Fruit fly (Drosophila melanogaster): ENCODE results near the gene app.

app gene

DNA sequence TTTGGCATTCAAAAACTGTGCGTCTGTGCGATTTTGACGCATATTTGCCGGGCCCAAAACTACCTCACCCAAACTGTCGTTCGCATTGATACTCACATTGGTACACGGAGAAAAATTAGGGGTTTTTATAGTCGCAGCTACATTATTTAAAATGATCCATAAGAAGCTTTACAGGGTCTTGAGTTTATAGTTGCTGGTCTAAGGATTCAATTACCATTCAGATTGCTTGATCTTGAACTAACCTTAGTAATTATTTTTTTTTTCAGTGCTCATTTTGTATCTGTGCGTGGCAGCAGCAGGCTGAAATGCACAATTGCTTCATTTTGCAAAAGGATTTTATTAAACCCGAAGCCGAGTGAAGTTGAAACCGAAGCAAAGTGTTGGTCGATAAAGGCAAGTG, 20.7 kb upstream of the app start:
- no peak for TF ChIP-seq cato (GFP tag; optimal IDR thresholded peaks at IDR 0.05; ENCODE audit: borderline replicate concordance)
- TF ChIP-seq zfh1 (GFP tag; IDR thresholded peaks at IDR 0.05), result peak; percentile 43; the same call in 1 of the 3 replicates
- TF ChIP-seq CG2712 (tag; optimal IDR thresholded peaks at IDR 0.05), result peak; percentile 20
- TF ChIP-seq phol (tag; optimal IDR thresholded peaks at IDR 0.05), result peak; percentile 8
- TF ChIP-seq HLH3B (GFP tag; IDR thresholded peaks at IDR 0.05), result 0 out of 2 replicates have a peak, but pooled peaks have one; percentile 6
- TF ChIP-seq CG2202 (tag; optimal IDR thresholded peaks at IDR 0.05), result no peak
- no peak for TF ChIP-seq MESR4 (GFP tag; optimal IDR thresholded peaks at IDR 0.05)
- 0 out of 2 replicates have a peak, but pooled peaks have one; percentile 11 for TF ChIP-seq sisA (GFP tag; IDR thresholded peaks at IDR 0.05)
- peak; percentile 20 for TF ChIP-seq dmrt11E (tag; optimal IDR thresholded peaks at IDR 0.05)
- 0 out of 2 replicates have a peak, but pooled peaks have one; percentile 10 for TF ChIP-seq Rx (GFP tag; IDR thresholded peaks at IDR 0.05)
- no peak for TF ChIP-seq CG43689 (GFP tag; IDR thresholded peaks at IDR 0.05)
- no peak for TF ChIP-seq Hey (tag; optimal IDR thresholded peaks at IDR 0.05)
- TF ChIP-seq Med (GFP tag), result peak; percentile 28
- no peak for TF ChIP-seq NC2α (GFP tag; optimal IDR thresholded peaks at IDR 0.05)
- TF ChIP-seq amos (GFP tag; IDR thresholded peaks at IDR 0.05; ENCODE audit: partially characterized antibody), result no peak
- TF ChIP-seq sens (GFP tag), result peak; percentile 62
- TF ChIP-seq CG10959 (GFP tag; IDR thresholded peaks at IDR 0.05), result 0 out of 2 replicates have a peak, but pooled peaks have one; percentile 27
- TF ChIP-seq CG10979 (tag; optimal IDR thresholded peaks at IDR 0.05), result peak; percentile 18
- TF ChIP-seq CG8765 (GFP tag; IDR thresholded peaks at IDR 0.05), result 0 out of 2 replicates have a peak, but pooled peaks have one; percentile 11
- no peak for TF ChIP-seq prd (optimal IDR thresholded peaks at IDR 0.05)
- peak; percentile 54; the same call in 2 of the 3 replicates for TF ChIP-seq prd (GFP tag; IDR thresholded peaks at IDR 0.05)
- peak; percentile 35; the same call in 1 of the 2 replicates for TF ChIP-seq CG6689 (GFP tag; IDR thresholded peaks at IDR 0.05)
- peak; percentile 80 for TF ChIP-seq Ets65A (GFP tag)
- TF ChIP-seq Xrp1 (GFP tag; IDR thresholded peaks at IDR 0.05), result peak; percentile 28; the same call in 1 of the 2 replicates
- 0 out of 2 replicates have a peak, but pooled peaks have one; percentile 12 for TF ChIP-seq ttk (GFP tag; IDR thresholded peaks at IDR 0.05)
- no peak for TF ChIP-seq tin (GFP tag; optimal IDR thresholded peaks at IDR 0.05)
- TF ChIP-seq pan (optimal IDR thresholded peaks at IDR 0.05), result no peak
- TF ChIP-seq pan (GFP tag; optimal IDR thresholded peaks at IDR 0.05 in 1 of 2, IDR thresholded peaks at IDR 0.05 in 1 of 2), result peak in 1 of 2 experiments; percentile 31
- no peak for TF ChIP-seq so (GFP tag; IDR thresholded peaks at IDR 0.05)

DNA sequence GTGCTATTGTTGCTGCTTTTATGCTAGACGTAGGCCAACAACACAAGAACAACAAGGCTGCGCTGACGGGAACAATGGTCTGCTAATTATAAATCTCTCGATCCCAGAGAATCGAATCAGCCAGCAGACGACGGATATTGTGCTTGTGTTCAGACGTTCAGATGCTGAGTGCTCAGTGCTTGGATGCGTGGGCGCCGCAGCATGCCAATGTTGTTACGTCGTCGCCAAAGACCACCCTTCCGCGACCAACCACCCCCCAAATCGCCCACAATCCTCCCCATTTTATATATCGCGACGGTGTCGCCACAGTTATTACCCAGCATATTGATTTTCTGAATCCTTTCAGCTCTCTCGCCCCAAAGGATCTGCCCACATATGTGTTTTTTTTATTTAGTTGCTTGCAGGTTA, 11.2 kb upstream of the app start:
- TF ChIP-seq Elba2 (GFP tag; optimal IDR thresholded peaks at IDR 0.05), result no peak
- TF ChIP-seq Pdp1 (GFP tag; optimal IDR thresholded peaks at IDR 0.05), result peak in 1 of 2 experiments; percentile 71
- no peak for TF ChIP-seq prd (optimal IDR thresholded peaks at IDR 0.05)
- no peak for TF ChIP-seq prd (GFP tag; IDR thresholded peaks at IDR 0.05)
- TF ChIP-seq CG4360 (GFP tag; IDR thresholded peaks at IDR 0.05), result 0 out of 2 replicates have a peak, but pooled peaks have one; percentile 2
- no peak for TF ChIP-seq C15 (GFP tag; IDR thresholded peaks at IDR 0.05)
- peak; percentile 44 for TF ChIP-seq Med (GFP tag)
- peak; percentile 87 for TF ChIP-seq onecut (GFP tag; IDR thresholded peaks at IDR 0.05)
- peak; percentile 90 for TF ChIP-seq sr (GFP tag; IDR thresholded peaks at IDR 0.05)
- peak; percentile 90 for TF ChIP-seq CG12769 (tag; optimal IDR thresholded peaks at IDR 0.05)
- TF ChIP-seq sd (tag; optimal IDR thresholded peaks at IDR 0.05), result peak; percentile 49
- no peak for TF ChIP-seq tup (GFP tag; optimal IDR thresholded peaks at IDR 0.05)
- TF ChIP-seq MESR4 (GFP tag; optimal IDR thresholded peaks at IDR 0.05), result peak; percentile 4

All from whole organism, embryonic.